Fruit fly (Drosophila melanogaster) Kc167 (cell line): ENCODE data around the gene wa-cup.

Experiments
- Myc ChIP-seq: fragments of >200 bp; optimal IDR thresholded peaks from 2 replicates; lab custom pipeline; 2017; ENCODE audit warnings: missing external identifiers
- Sin3A ChIP-seq: fragments of >200 bp; optimal IDR thresholded peaks from 2 replicates; lab custom pipeline; 2018; ENCODE audit warnings: missing external identifiers
- h ChIP-seq: fragments of >200 bp; optimal IDR thresholded peaks from 3 replicates; lab custom pipeline; 2018; ENCODE audit warnings: missing external identifiers
- insv ChIP-seq: fragments of >200 bp; optimal IDR thresholded peaks from 3 replicates; lab custom pipeline; 2018; ENCODE audit warnings: missing external identifiers
- psq ChIP-seq: fragments of >200 bp; optimal IDR thresholded peaks from 2 replicates; lab custom pipeline; 2017; ENCODE audit warnings: missing external identifiers
- ttk ChIP-seq: sonication (Bioruptor generic); optimal IDR thresholded peaks from 2 replicates; lab custom pipeline; 2017; ENCODE audit warnings: missing external identifiers

wa-cup gene

dm6 chr3R:7420465-7420864, at the start of gene wa-cup:
Gene wa-cup (plus strand): TSS chr3R:7420765.
- TF ChIP-seq Sin3A (lab: Kevin White, UChicago) (no peak), psq (no peak), Myc (no peak), h (lab: Kevin White, UChicago) (no peak), ttk (no peak), insv (lab: Kevin White, UChicago) (no peak)

dm6 chr3R:7391113-7391512, 29.5 kb upstream of the wa-cup start, which contains the start of gene CG42650:
Gene CG42650 (plus strand): TSS chr3R:7391413.
- no peak for TF ChIP-seq insv (lab: Kevin White, UChicago)
- TF ChIP-seq psq, result no peak
- no peak for TF ChIP-seq h (lab: Kevin White, UChicago)
- no peak for TF ChIP-seq Sin3A (lab: Kevin White, UChicago)
- no peak for TF ChIP-seq ttk
- no peak for TF ChIP-seq Myc

dm6 chr3R:7394047-7394446, 26.5 kb upstream of the wa-cup start:
- TF ChIP-seq Myc (no peak), Sin3A (lab: Kevin White, UChicago) (no peak), ttk (no peak), h (lab: Kevin White, UChicago) (no peak), insv (lab: Kevin White, UChicago) (no peak), psq (no peak)

- TF ChIP-seq h (lab: Kevin White, UChicago) (no peak), ttk (no peak), Sin3A (lab: Kevin White, UChicago) (no peak), psq (no peak), Myc (no peak), insv (lab: Kevin White, UChicago) (no peak)
Observed at dm6 chr3R:7406569-7406968, 14.0 kb upstream of the wa-cup start, which contains the start of gene Ir84a. Gene Ir84a (plus strand): TSS chr3R:7406869.

- no peak for TF ChIP-seq insv (lab: Kevin White, UChicago)
- TF ChIP-seq Myc, result no peak
- no peak for TF ChIP-seq Sin3A (lab: Kevin White, UChicago)
- TF ChIP-seq ttk, result no peak
- TF ChIP-seq h (lab: Kevin White, UChicago), result no peak
- no peak for TF ChIP-seq psq
Observed at dm6 chr3R:7438869-7439268, 18.3 kb downstream of the wa-cup start.

dm6 chr3R:7439306-7439810, 18.8 kb downstream of the wa-cup start, which contains the start of gene CG14598:
Gene CG14598 (plus strand): TSS chr3R:7439760.
- TF ChIP-seq insv (lab: Kevin White, UChicago), result no peak
- TF ChIP-seq ttk, result no peak
- TF ChIP-seq psq, result no peak
- no peak for TF ChIP-seq Myc
- no peak for TF ChIP-seq Sin3A (lab: Kevin White, UChicago)
- no peak for TF ChIP-seq h (lab: Kevin White, UChicago)

dm6 chr3R:7441359-7441758, 20.8 kb downstream of the wa-cup start:
- TF ChIP-seq Sin3A (lab: Kevin White, UChicago) (no peak), Myc (no peak), insv (lab: Kevin White, UChicago) (no peak), h (lab: Kevin White, UChicago) (no peak), ttk (no peak), psq (no peak)

- TF ChIP-seq Sin3A (lab: Kevin White, UChicago) (no peak), insv (lab: Kevin White, UChicago) (no peak), h (lab: Kevin White, UChicago) (no peak), Myc (no peak), ttk (no peak), psq (no peak)
Observed at dm6 chr3R:7471894-7472293, 51.3 kb downstream of the wa-cup start.
